Fruit fly (Drosophila melanogaster): ENCODE results near the gene pb.

The pb gene

DNA sequence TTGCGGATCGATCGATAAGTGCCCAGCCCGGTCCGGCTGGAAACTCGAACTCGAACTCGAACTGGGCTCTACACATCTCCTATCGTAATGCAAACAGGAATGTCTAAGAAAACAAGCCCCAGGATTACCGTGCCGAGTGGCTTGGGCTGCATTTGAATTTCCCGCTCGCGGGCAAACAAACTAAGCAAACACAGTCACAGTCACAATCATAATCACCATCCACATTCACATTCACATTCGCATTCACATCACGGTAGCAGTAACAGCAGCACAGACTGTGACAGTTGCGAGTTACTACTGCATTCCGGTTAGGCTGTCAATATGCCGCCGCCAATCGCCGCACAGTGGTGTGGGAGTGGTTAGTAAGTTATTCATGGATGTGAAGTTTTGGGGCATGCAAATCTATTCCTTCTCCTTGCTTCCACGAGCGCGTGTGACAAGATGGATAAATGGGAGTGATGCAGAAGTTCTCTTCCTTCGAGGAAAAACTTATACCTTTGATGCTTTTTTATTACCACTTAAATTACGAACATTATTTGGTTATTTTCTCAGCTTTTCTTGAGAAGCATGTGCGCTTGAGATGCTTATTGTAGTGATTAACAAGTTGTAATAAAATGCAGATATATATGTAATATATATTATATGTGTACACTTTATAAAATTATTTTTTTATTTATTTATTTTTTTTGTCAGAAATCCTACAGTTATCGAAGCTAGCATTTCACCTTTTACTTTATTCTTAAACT lies 77.3 kb downstream of the pb start (continued):
- TF ChIP-seq Eip74EF (GFP tag; optimal IDR thresholded peaks at IDR 0.05): no peak
- peak; percentile 42 for TF ChIP-seq tio (GFP tag; optimal IDR thresholded peaks at IDR 0.05)
- TF ChIP-seq pita (GFP tag; optimal IDR thresholded peaks at IDR 0.05): no peak
- no peak for TF ChIP-seq CG9215 (GFP tag; IDR thresholded peaks at IDR 0.05)
- TF ChIP-seq btn (GFP tag; optimal IDR thresholded peaks at IDR 0.05): peak; percentile 8
- TF ChIP-seq CG15696 (tag; optimal IDR thresholded peaks at IDR 0.05): peak; percentile 78
- peak; percentile 77 for TF ChIP-seq CG31441 (GFP tag; IDR thresholded peaks at IDR 0.05)
- peak; percentile 23 for TF ChIP-seq CG13775 (GFP tag; optimal IDR thresholded peaks at IDR 0.05)
- no peak for TF ChIP-seq CG18599 (GFP tag; optimal IDR thresholded peaks at IDR 0.05)
- no peak for TF ChIP-seq Doc3 (GFP tag; IDR thresholded peaks at IDR 0.05; ENCODE audit: partially characterized antibody)
- no peak for TF ChIP-seq CG12744 (GFP tag; optimal IDR thresholded peaks at IDR 0.05)
- TF ChIP-seq bsh (GFP tag; optimal IDR thresholded peaks at IDR 0.05): peak in 1 of 2 experiments; percentile 51
- TF ChIP-seq CG16813 (GFP tag; IDR thresholded peaks at IDR 0.05; ENCODE audit: partially characterized antibody): 0 out of 3 replicates have a peak, but pooled peaks have one; percentile 9
- TF ChIP-seq CG10543 (GFP tag; optimal IDR thresholded peaks at IDR 0.05): no peak
- TF ChIP-seq fd64A (GFP tag; optimal IDR thresholded peaks at IDR 0.05): no peak
- no peak for TF ChIP-seq cwo (GFP tag; optimal IDR thresholded peaks at IDR 0.05)
- TF ChIP-seq dmrt99B (tag; optimal IDR thresholded peaks at IDR 0.05): peak; percentile 35
- peak; percentile 7 for TF ChIP-seq Atf3 (GFP tag; optimal IDR thresholded peaks at IDR 0.05)
- TF ChIP-seq jing (GFP tag; optimal IDR thresholded peaks at IDR 0.05): no peak
- TF ChIP-seq CG3847 (GFP tag; IDR thresholded peaks at IDR 0.05): no peak
- no peak for TF ChIP-seq Tbp (GFP tag; optimal IDR thresholded peaks at IDR 0.05)
- TF ChIP-seq lola (GFP tag; optimal IDR thresholded peaks at IDR 0.05): peak in 1 of 3 experiments; percentile 27
- TF ChIP-seq gcm2 (GFP tag; optimal IDR thresholded peaks at IDR 0.05): no peak
- TF ChIP-seq Neu2 (GFP tag; optimal IDR thresholded peaks at IDR 0.05; ENCODE audit: borderline replicate concordance): peak; percentile 39
- TF ChIP-seq emc (GFP tag; optimal IDR thresholded peaks at IDR 0.05): no peak
- peak; percentile 9 for TF ChIP-seq CG10979 (tag; optimal IDR thresholded peaks at IDR 0.05)
- no peak for TF ChIP-seq CG10366 (GFP tag; IDR thresholded peaks at IDR 0.05)
- TF ChIP-seq hb (GFP tag; IDR thresholded peaks at IDR 0.05; ENCODE audit: partially characterized antibody): no peak; the same call in 2 of the 3 replicates
- TF ChIP-seq wor (GFP tag; IDR thresholded peaks at IDR 0.05): no peak
- TF ChIP-seq Nf-YA (GFP tag; IDR thresholded peaks at IDR 0.05): no peak
- no peak for TF ChIP-seq CG9817 (tag; optimal IDR thresholded peaks at IDR 0.05)
- TF ChIP-seq sr (GFP tag; IDR thresholded peaks at IDR 0.05): no peak
- TF ChIP-seq disco-r (GFP tag; optimal IDR thresholded peaks at IDR 0.05): no peak
- TF ChIP-seq ro (GFP tag; IDR thresholded peaks at IDR 0.05): no peak
- peak in 1 of 2 experiments; percentile 12 for TF ChIP-seq Pdp1 (GFP tag; optimal IDR thresholded peaks at IDR 0.05)
- TF ChIP-seq seq (GFP tag; IDR thresholded peaks at IDR 0.05): no peak
- TF ChIP-seq CG11695 (GFP tag; IDR thresholded peaks at IDR 0.05): no peak
- no peak for TF ChIP-seq gro (GFP tag; optimal IDR thresholded peaks at IDR 0.05)
- TF ChIP-seq Dll (GFP tag; IDR thresholded peaks at IDR 0.05; ENCODE audit: partially characterized antibody): no peak
- TF ChIP-seq zf30C (GFP tag; optimal IDR thresholded peaks at IDR 0.05): no peak
- TF ChIP-seq CG8924 (tag; optimal IDR thresholded peaks at IDR 0.05): peak; percentile 9
- peak; percentile 65 for TF ChIP-seq CG7556 (GFP tag; optimal IDR thresholded peaks at IDR 0.05)
- TF ChIP-seq HLH3B (GFP tag; IDR thresholded peaks at IDR 0.05): no peak
- no peak for TF ChIP-seq Mes4 (GFP tag; optimal IDR thresholded peaks at IDR 0.05)
- TF ChIP-seq CG8290 (GFP tag; optimal IDR thresholded peaks at IDR 0.05): no peak
- TF ChIP-seq CG8290 (tag; optimal IDR thresholded peaks at IDR 0.05): peak in 1 of 2 experiments; percentile 14
- TF ChIP-seq dpn (GFP tag; optimal IDR thresholded peaks at IDR 0.05): peak in 1 of 2 experiments; percentile 14
- no peak for TF ChIP-seq grau (tag; optimal IDR thresholded peaks at IDR 0.05)
- no peak for TF ChIP-seq CG17359 (tag; optimal IDR thresholded peaks at IDR 0.05)

All from whole organism, embryonic.